Fruit fly (Drosophila melanogaster): ENCODE data around the gene aay.

Gene aay

DNA sequence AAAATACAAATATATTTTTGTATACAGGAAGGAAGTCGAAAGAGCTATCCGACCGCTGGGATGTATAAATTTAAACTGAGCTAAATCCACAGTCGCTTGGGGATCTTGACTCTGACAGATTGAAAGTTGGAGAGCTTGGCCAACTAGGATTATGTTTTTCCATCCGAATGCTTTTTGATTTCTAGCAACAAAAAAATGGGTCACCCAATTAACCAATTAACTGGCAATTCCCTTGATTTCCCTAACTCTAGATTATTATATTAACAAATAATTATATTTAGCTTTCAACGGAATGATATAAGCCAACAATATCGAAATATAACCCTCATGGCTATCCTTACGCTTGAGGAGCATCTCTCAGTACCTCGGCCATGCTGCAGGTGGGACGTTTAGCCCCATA, 5.8 kb upstream of the aay start, which contains the start of gene CG3982:
CG3982 (minus strand) TSS at position 101 of the 400 bp plus-strand sequence.
- TF ChIP-seq Deaf1 (tag; optimal IDR thresholded peaks at IDR 0.05) (no peak), CHES-1-like (GFP tag; optimal IDR thresholded peaks at IDR 0.05) (no peak), nom (GFP tag; optimal IDR thresholded peaks at IDR 0.05) (no peak), CG1233 (GFP tag; optimal IDR thresholded peaks at IDR 0.05) (no peak), CG2120 (GFP tag; optimal IDR thresholded peaks at IDR 0.05) (no peak), insv (GFP tag; optimal IDR thresholded peaks at IDR 0.05) (no peak), scrt (GFP tag; optimal IDR thresholded peaks at IDR 0.05) (no peak)

DNA sequence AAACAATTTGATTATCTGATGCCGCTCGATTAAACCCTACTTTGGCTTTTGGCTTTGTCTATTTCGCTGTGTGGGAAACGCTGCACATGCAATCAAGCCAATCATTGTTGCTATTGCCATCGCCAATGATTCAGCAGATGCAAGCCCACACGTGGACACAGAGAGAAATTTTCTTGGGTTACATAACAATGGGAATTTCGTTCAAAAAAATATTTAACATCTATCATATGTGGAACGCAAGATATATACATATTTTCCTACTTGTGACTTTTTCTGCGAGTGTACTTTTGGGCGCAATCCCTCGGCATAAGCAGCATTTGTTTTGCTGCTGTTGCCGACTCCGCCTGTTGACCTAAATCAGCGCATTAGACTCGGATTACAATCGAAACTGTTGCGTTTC, 3.7 kb upstream of the aay start:
- no peak for TF ChIP-seq CG12236 (GFP tag; optimal IDR thresholded peaks at IDR 0.05)
- peak; percentile 54 for TF ChIP-seq CG10366 (GFP tag; IDR thresholded peaks at IDR 0.05)
- TF ChIP-seq Dip2 (GFP tag; IDR thresholded peaks at IDR 0.05), result no peak
- TF ChIP-seq zfh1 (GFP tag; IDR thresholded peaks at IDR 0.05), result 0 out of 3 replicates have a peak, but pooled peaks have one; percentile 24
- no peak for TF ChIP-seq Dad (GFP tag; optimal IDR thresholded peaks at IDR 0.05)
- TF ChIP-seq crc (GFP tag; optimal IDR thresholded peaks at IDR 0.05), result no peak
- no peak for TF ChIP-seq CG2129 (GFP tag; IDR thresholded peaks at IDR 0.05; ENCODE audit: partially characterized antibody)
- no peak for TF ChIP-seq CG15696 (tag; optimal IDR thresholded peaks at IDR 0.05)
- no peak for TF ChIP-seq CHES-1-like (GFP tag; optimal IDR thresholded peaks at IDR 0.05)
- TF ChIP-seq klu (GFP tag; IDR thresholded peaks at IDR 0.05), result 0 out of 2 replicates have a peak, but pooled peaks have one; percentile 28
- no peak for TF ChIP-seq CG6765 (GFP tag; optimal IDR thresholded peaks at IDR 0.05)
- TF ChIP-seq sisA (GFP tag; IDR thresholded peaks at IDR 0.05), result peak; percentile 32; the same call in 1 of the 2 replicates
- peak in 1 of 2 experiments; percentile 71 for TF ChIP-seq Pdp1 (GFP tag; optimal IDR thresholded peaks at IDR 0.05)
- TF ChIP-seq Hmx (GFP tag; optimal IDR thresholded peaks at IDR 0.05), result no peak
- TF ChIP-seq CG7556 (GFP tag; optimal IDR thresholded peaks at IDR 0.05), result no peak
- TF ChIP-seq ranshi (GFP tag; IDR thresholded peaks at IDR 0.05), result 0 out of 2 replicates have a peak, but pooled peaks have one; percentile 16
- 0 out of 3 replicates have a peak, but pooled peaks have one; percentile 23 for TF ChIP-seq row (GFP tag; IDR thresholded peaks at IDR 0.05)
- TF ChIP-seq CG32532 (GFP tag; IDR thresholded peaks at IDR 0.05), result 0 out of 2 replicates have a peak, but pooled peaks have one; percentile 9
- TF ChIP-seq kay (GFP tag; optimal IDR thresholded peaks at IDR 0.05), result no peak
- TF ChIP-seq Sox102F (GFP tag; optimal IDR thresholded peaks at IDR 0.05), result peak; percentile 25
- TF ChIP-seq Six4 (GFP tag; optimal IDR thresholded peaks at IDR 0.05), result no peak
- 0 out of 2 replicates have a peak, but pooled peaks have one; percentile 33 for TF ChIP-seq CG17328 (GFP tag; IDR thresholded peaks at IDR 0.05)
- TF ChIP-seq dan (GFP tag; IDR thresholded peaks at IDR 0.05), result no peak
- TF ChIP-seq chm (GFP tag; IDR thresholded peaks at IDR 0.05), result 0 out of 2 replicates have a peak, but pooled peaks have one; percentile 16
- 0 out of 2 replicates have a peak, but pooled peaks have one; percentile 4 for TF ChIP-seq sens-2 (GFP tag; IDR thresholded peaks at IDR 0.05)
- no peak for TF ChIP-seq fd3F (GFP tag; optimal IDR thresholded peaks at IDR 0.05)
- peak; percentile 40 for TF ChIP-seq CG14441 (GFP tag; IDR thresholded peaks at IDR 0.05)
- no peak for TF ChIP-seq Vsx1 (GFP tag; optimal IDR thresholded peaks at IDR 0.05)
- no peak for TF ChIP-seq H2.0 (GFP tag; IDR thresholded peaks at IDR 0.05)
- TF ChIP-seq TFAM (GFP tag; optimal IDR thresholded peaks at IDR 0.05), result no peak
- TF ChIP-seq Optix (GFP tag; IDR thresholded peaks at IDR 0.05), result 0 out of 3 replicates have a peak, but pooled peaks have one; percentile 33
- TF ChIP-seq Med (GFP tag), result peak; percentile 47
- TF ChIP-seq ase (GFP tag; IDR thresholded peaks at IDR 0.05), result 0 out of 3 replicates have a peak, but pooled peaks have one; percentile 10
- TF ChIP-seq Blimp-1 (GFP tag; optimal IDR thresholded peaks at IDR 0.05), result no peak
- TF ChIP-seq CG6254 (GFP tag; optimal IDR thresholded peaks at IDR 0.05), result no peak
- peak; percentile 65; the same call in 2 of the 3 replicates for TF ChIP-seq ci (GFP tag; IDR thresholded peaks at IDR 0.05)
- TF ChIP-seq Nf-YC (tag; optimal IDR thresholded peaks at IDR 0.05), result no peak
- TF ChIP-seq CG30020 (tag; optimal IDR thresholded peaks at IDR 0.05), result no peak
- no peak for TF ChIP-seq Sox100B (GFP tag; optimal IDR thresholded peaks at IDR 0.05)
- no peak for TF ChIP-seq hkb (optimal IDR thresholded peaks at IDR 0.05)
- 0 out of 2 replicates have a peak, but pooled peaks have one; percentile 21 for TF ChIP-seq hkb (GFP tag; IDR thresholded peaks at IDR 0.05)
- TF ChIP-seq pan (optimal IDR thresholded peaks at IDR 0.05), result no peak
- TF ChIP-seq pan (GFP tag; optimal IDR thresholded peaks at IDR 0.05 in 1 of 2, IDR thresholded peaks at IDR 0.05 in 1 of 2), result peak in 1 of 2 experiments; percentile 64

Measured in whole organism, embryonic.